Fruit fly (Drosophila melanogaster): ENCODE results near the gene CG14989.

The CG14989 gene

DNA sequence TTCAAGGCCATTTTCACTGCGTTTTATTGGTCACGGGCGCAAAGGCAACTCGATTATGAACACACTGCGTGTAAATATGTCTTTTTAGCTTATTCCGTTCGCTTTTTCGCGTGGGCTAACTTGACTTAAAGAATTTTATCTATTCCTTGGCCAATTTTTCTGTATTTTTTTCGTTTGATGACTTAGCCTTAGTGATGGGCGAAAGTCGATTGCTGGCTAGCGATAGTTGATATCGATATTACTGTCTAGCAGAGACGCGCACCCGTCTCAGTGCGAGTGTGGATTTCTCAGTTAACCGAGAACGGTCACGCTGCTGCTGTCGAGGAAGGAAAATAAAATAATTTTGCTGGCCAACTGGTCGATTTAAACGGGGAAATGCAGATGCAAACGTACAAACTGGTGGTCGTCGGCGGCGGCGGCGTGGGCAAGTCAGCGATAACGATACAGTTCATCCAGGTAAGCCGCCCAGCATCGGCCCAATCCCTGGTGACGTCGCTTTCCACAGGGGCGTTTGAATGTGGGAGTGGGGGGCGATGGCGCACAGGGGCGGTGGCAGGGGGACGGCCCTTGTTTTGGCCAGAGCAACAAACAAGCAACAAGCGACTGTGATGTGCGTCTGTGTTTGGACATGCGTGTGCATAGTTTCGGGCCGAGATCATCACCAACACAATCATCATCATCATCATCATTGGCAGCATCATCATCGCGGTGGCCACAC, 51.6 kb downstream of the CG14989 start, which contains the start of the genes Rop and Ras64B (continued):
- TF ChIP-seq danr (GFP tag; IDR thresholded peaks at IDR 0.05) (no peak), ato (GFP tag; IDR thresholded peaks at IDR 0.05; ENCODE audit: partially characterized antibody) (peak; percentile 66), CG17361 (GFP tag; IDR thresholded peaks at IDR 0.05) (0 out of 3 replicates have a peak, but pooled peaks have one; percentile 35), Mes4 (GFP tag; optimal IDR thresholded peaks at IDR 0.05) (no peak), H15 (GFP tag; IDR thresholded peaks at IDR 0.05) (no peak), MESR4 (GFP tag; optimal IDR thresholded peaks at IDR 0.05) (peak; percentile 99), sisA (GFP tag; IDR thresholded peaks at IDR 0.05) (no peak), gro (GFP tag; optimal IDR thresholded peaks at IDR 0.05) (peak; percentile 53), nerfin-1 (tag; optimal IDR thresholded peaks at IDR 0.05) (peak; percentile 39), CG9797 (GFP tag; optimal IDR thresholded peaks at IDR 0.05) (peak; percentile 96), so (GFP tag; IDR thresholded peaks at IDR 0.05) (peak; percentile 36; the same call in 1 of the 3 replicates), fu2 (GFP tag; optimal IDR thresholded peaks at IDR 0.05) (no peak), CG3281 (GFP tag; optimal IDR thresholded peaks at IDR 0.05) (no peak), Meics (GFP tag; optimal IDR thresholded peaks at IDR 0.05) (peak; percentile 31), luna (GFP tag; optimal IDR thresholded peaks at IDR 0.05) (peak; percentile 32), scrt (GFP tag; optimal IDR thresholded peaks at IDR 0.05) (peak; percentile 67), CG10979 (tag; optimal IDR thresholded peaks at IDR 0.05) (no peak), crol (GFP tag; IDR thresholded peaks at IDR 0.05) (peak; percentile 96), CG3726 (GFP tag; IDR thresholded peaks at IDR 0.05) (no peak), shn (GFP tag; optimal IDR thresholded peaks at IDR 0.05) (peak; percentile 4), CG6689 (GFP tag; IDR thresholded peaks at IDR 0.05) (0 out of 2 replicates have a peak, but pooled peaks have one; percentile 22), Bgb (GFP tag; IDR thresholded peaks at IDR 0.05; ENCODE audit: partially characterized antibody) (peak; percentile 89), Scr (GFP tag; IDR thresholded peaks at IDR 0.05; ENCODE audit: partially characterized antibody) (peak; percentile 85), CG12299 (tag; optimal IDR thresholded peaks at IDR 0.05) (peak; percentile 2), CG1602 (GFP tag; optimal IDR thresholded peaks at IDR 0.05) (no peak), slou (GFP tag; optimal IDR thresholded peaks at IDR 0.05) (no peak), CG43689 (GFP tag; IDR thresholded peaks at IDR 0.05) (no peak), CG6654 (GFP tag; optimal IDR thresholded peaks at IDR 0.05) (no peak), CG8944 (GFP tag; optimal IDR thresholded peaks at IDR 0.05) (no peak), Poxn (GFP tag; IDR thresholded peaks at IDR 0.05) (no peak), CG32772 (GFP tag; IDR thresholded peaks at IDR 0.05) (no peak; the same call in 1 of the 2 replicates), lilli (GFP tag; optimal IDR thresholded peaks at IDR 0.05) (peak; percentile 46), Dll (GFP tag; IDR thresholded peaks at IDR 0.05; ENCODE audit: partially characterized antibody) (peak; percentile 81), Ets97D (GFP tag; optimal IDR thresholded peaks at IDR 0.05) (peak; percentile 82), nmo (GFP tag; optimal IDR thresholded peaks at IDR 0.05) (peak; percentile 75), CG18619 (GFP tag; optimal IDR thresholded peaks at IDR 0.05) (no peak), Dbx (GFP tag; IDR thresholded peaks at IDR 0.05) (peak; percentile 19; the same call in 1 of the 3 replicates), ssp (GFP tag; IDR thresholded peaks at IDR 0.05) (no peak), Ptx1 (GFP tag; IDR thresholded peaks at IDR 0.05) (no peak), Drgx (GFP tag; IDR thresholded peaks at IDR 0.05) (no peak), Atf3 (GFP tag; optimal IDR thresholded peaks at IDR 0.05) (peak; percentile 32), esg (GFP tag; conservative IDR thresholded peaks at IDR 0.05) (no peak), lmd (GFP tag; IDR thresholded peaks at IDR 0.05) (no peak), CG6813 (GFP tag; optimal IDR thresholded peaks at IDR 0.05) (no peak), CG7357 (GFP tag; IDR thresholded peaks at IDR 0.05) (no peak), amos (GFP tag; IDR thresholded peaks at IDR 0.05; ENCODE audit: partially characterized antibody) (peak; percentile 94), emc (GFP tag; optimal IDR thresholded peaks at IDR 0.05) (no peak), CG10147 (GFP tag; optimal IDR thresholded peaks at IDR 0.05) (peak; percentile 33), CG18476 (GFP tag; optimal IDR thresholded peaks at IDR 0.05) (no peak), knrl (GFP tag; IDR thresholded peaks at IDR 0.05; ENCODE audit: partially characterized antibody) (peak; percentile 82)

All from whole organism, embryonic.